Fruit fly (Drosophila melanogaster) whole organism: ENCODE results near the gene CG12661.

Experiments used
- CG8478 ChIP-seq: fragments of >200 bp; optimal IDR thresholded peaks from 2 replicates; lab custom pipeline; 2018; ENCODE audit warnings: inconsistent platforms
- Dll ChIP-seq: fragments of >200 bp; optimal IDR thresholded peaks from 2 replicates; lab custom pipeline; 2017
- EcR ChIP-seq, 2 experiments: fragments of >200 bp; optimal IDR thresholded peaks; 2 replicates each; lab custom pipeline; 2017; ENCODE audit warnings: missing biosample characterization in 2 of 2, missing genetic modification characterization in 2 of 2, missing genetic modification reagents in 2 of 2
- pan ChIP-seq: fragments of >200 bp; optimal IDR thresholded peaks from 2 replicates; lab custom pipeline; 2017
- psq ChIP-seq: fragments of >200 bp; optimal IDR thresholded peaks from 2 replicates; lab custom pipeline; 2017
- usp ChIP-seq: fragments of >200 bp; optimal IDR thresholded peaks from 2 replicates; lab custom pipeline; 2017; ENCODE audit warnings: missing biosample characterization, missing genetic modification characterization, mixed read lengths

Gene CG12661

DNA sequence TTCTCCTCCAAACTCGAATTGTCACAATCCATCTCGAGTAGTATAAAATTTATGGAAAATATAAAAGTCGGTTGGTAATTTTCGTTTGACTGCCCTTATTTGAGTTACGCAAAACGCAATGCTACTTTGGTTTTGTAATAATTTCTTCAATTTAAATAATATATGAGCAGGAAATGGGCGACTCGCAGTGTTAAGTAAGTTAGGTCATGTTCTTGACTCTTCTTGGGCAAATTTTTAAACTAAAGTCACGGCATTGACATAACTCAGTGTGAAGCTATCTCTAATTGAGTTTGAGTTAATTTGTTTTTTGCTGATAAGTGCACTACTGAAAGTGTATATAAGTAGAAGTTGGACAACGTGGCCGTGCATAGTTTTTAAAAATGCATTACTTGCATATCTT lies at the start of gene CG12661, which contains the start of gene CG43255:
CG12661 (minus strand) TSS at position 101 of the 400 bp plus-strand sequence.
CG43255 (plus strand) TSS at position 374 of the 400 bp plus-strand sequence.
- TF ChIP-seq usp (GFP tag; lab: Kevin White, UChicago), result no peak
- no peak for TF ChIP-seq psq (lab: Kevin White, UChicago)
- no peak for TF ChIP-seq EcR (GFP tag; optimal IDR thresholded peaks at IDR 0.05; lab: Kevin White, UChicago)
- no peak for TF ChIP-seq CG8478 (lab: Kevin White, UChicago)
- TF ChIP-seq Dll (lab: Kevin White, UChicago), result no peak
- no peak for TF ChIP-seq pan (lab: Kevin White, UChicago)

DNA sequence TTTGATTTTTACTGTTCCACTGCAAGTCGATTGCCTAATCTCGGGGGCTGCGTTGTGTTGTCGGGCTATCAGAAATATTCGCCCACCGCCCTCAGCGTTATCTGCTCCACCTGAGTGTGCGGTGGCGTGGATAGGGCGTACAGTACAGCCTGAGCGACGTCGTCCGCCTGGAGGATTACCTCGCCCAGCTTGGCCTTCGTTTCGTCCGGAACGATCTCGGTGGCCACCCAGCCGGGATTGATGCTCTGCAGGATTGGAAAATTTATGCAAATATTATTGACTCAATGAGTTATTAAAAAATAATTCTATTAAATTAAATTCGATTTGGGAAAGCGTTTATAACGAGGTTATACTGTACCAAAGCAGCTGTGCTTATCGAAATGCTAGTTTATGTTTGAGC lies 49.6 kb upstream of the CG12661 start:
- TF ChIP-seq psq (lab: Kevin White, UChicago) (no peak), EcR (GFP tag; optimal IDR thresholded peaks at IDR 0.05; lab: Kevin White, UChicago) (no peak), usp (GFP tag; lab: Kevin White, UChicago) (no peak), Dll (lab: Kevin White, UChicago) (no peak), pan (lab: Kevin White, UChicago) (no peak), CG8478 (lab: Kevin White, UChicago) (no peak)

DNA sequence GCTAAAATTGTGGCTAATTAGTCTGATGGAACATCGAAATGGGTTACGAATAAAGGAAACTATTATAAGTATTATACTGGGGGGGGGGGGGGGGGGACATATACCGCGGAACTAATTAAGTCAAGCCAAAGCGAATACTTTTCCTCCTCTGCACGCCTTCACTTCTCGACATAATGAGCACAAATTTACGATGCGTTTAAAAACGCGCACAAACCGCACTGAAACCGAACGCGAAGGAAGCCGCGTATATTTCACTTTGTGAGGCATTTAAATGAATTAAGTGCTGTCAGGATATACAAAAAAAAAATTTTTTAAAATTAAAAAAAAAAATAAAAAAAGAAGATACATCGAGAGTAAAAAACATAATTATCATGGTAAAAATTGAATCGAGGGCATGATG lies 34.8 kb upstream of the CG12661 start:
- TF ChIP-seq usp (GFP tag; lab: Kevin White, UChicago) (no peak), pan (lab: Kevin White, UChicago) (no peak), CG8478 (lab: Kevin White, UChicago) (no peak), EcR (GFP tag; optimal IDR thresholded peaks at IDR 0.05; lab: Kevin White, UChicago) (no peak), Dll (lab: Kevin White, UChicago) (no peak), psq (lab: Kevin White, UChicago) (no peak)

DNA sequence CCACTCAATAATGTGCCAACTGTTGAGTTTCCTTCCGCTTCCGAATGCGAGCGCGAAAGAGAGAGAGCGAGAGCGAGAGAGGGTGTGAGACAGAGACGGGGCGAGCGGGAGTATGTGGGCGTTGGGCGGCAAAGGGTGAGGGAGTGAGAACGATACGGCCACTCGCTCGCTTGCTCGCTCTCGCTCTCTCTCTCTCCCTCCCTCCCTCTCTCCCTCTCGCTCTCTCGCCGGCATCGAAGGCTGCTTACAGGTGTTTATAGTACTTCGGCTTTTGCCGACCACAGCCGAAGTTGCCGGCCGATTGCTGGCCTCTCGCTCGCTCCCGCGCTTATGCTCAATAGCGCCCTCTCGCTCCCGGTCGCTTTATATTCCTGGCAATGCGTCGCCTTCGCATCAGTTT lies 1.3 kb upstream of the CG12661 start:
- TF ChIP-seq EcR (GFP tag; optimal IDR thresholded peaks at IDR 0.05; lab: Kevin White, UChicago) (no peak), psq (lab: Kevin White, UChicago) (no peak), Dll (lab: Kevin White, UChicago) (peak; percentile 65), pan (lab: Kevin White, UChicago) (no peak), CG8478 (lab: Kevin White, UChicago) (no peak), usp (GFP tag; lab: Kevin White, UChicago) (no peak)

DNA sequence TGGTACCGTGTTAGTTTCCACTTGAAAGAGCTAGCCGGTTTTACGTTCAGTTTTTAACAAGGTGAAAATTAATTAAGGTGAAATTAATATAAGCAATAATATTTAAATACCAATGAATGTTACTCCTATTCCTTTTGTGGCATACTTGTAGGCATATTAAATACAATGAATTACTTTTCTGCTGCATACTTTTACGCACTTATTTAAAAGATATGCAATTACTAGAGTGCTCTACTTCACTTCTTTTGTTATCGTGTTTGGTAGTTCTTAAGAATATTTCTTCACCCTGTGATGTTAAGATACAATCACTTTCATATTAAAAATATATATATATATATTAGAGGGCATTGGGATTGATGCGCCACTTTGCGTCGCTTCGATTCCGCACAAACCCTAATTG lies 11.6 kb downstream of the CG12661 start:
- TF ChIP-seq psq (lab: Kevin White, UChicago), result no peak
- TF ChIP-seq pan (lab: Kevin White, UChicago), result no peak
- no peak for TF ChIP-seq CG8478 (lab: Kevin White, UChicago)
- no peak for TF ChIP-seq Dll (lab: Kevin White, UChicago)
- TF ChIP-seq usp (GFP tag; lab: Kevin White, UChicago), result no peak
- no peak for TF ChIP-seq EcR (GFP tag; optimal IDR thresholded peaks at IDR 0.05; lab: Kevin White, UChicago)

DNA sequence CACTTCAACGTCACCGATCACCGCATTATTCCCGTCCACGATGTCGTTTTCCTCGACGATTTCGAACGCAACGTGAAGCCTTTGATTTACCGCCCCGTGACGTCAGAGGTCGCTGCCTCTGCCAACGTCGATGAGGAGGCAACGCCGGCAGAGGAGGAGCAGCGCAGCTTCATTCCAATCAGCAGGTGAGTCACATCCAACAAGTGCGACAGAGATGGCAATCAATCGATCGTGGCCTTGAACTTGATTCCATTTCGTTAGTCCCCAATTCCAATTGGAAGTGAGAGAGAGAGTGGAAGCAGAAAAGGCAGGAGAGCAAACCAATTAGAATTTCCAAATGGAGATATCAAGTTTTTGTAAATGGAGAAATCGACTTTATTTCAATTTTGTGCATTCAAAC lies 15.3 kb downstream of the CG12661 start:
- TF ChIP-seq Dll (lab: Kevin White, UChicago) (no peak), psq (lab: Kevin White, UChicago) (no peak), CG8478 (lab: Kevin White, UChicago) (no peak), usp (GFP tag; lab: Kevin White, UChicago) (no peak), pan (lab: Kevin White, UChicago) (no peak), EcR (GFP tag; optimal IDR thresholded peaks at IDR 0.05; lab: Kevin White, UChicago) (no peak)

DNA sequence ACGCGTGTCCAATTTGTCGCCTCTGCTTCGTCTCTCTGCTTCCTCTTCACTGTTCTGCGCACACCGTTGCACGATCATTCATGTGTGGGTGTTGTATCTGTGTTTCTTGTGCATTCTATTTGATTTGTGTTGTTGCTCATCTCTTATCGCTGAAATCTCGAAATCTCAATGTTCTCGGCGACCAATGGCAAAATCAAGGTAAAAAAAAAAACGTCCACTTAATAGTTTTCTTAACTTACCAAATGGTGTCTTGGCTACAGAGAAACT lies 16.0 kb downstream of the CG12661 start:
- TF ChIP-seq pan (lab: Kevin White, UChicago) (no peak), psq (lab: Kevin White, UChicago) (no peak), CG8478 (lab: Kevin White, UChicago) (no peak), Dll (lab: Kevin White, UChicago) (no peak), usp (GFP tag; lab: Kevin White, UChicago) (no peak)

DNA sequence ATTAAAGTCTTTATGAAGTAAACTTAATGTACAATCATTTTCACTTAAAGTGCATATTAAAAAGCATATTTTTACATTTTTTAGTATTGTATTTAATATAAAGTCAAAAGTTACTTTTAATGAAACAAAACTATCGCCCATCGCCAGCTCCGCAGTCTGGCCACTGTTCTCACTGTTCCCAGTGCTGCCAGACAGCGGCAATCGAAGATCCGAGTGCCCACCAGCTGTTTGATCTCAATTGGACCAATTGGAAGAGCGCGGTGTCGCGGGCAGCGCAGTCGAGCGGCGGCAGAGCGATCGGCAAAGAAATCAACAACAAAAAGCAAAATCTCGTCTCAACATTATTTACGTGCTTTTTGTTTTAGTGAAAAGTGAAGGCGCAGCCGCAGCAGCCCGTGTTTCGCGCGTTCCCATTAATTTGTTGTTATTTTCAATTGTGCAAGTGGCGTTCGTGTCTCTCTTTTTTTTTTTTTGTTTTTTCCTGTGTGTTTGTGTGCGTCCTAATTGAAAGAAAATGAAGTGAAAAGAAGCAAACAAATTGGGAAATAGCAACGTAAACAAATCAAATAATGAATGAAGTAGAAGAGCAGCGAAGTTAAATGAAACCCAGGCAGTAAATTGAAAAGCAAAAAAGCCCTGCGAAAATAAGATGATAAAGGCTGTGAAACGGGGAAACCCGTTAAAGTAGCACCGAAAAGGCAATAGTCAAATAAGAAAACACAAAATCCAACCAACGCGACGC lies 16.5 kb downstream of the CG12661 start, which contains the start of gene rdgA:
rdgA (plus strand) TSS at position 264 of the 742 bp plus-strand sequence.
- no peak for TF ChIP-seq Dll (lab: Kevin White, UChicago)
- no peak for TF ChIP-seq pan (lab: Kevin White, UChicago)
- no peak for TF ChIP-seq usp (GFP tag; lab: Kevin White, UChicago)
- no peak for TF ChIP-seq psq (lab: Kevin White, UChicago)

DNA sequence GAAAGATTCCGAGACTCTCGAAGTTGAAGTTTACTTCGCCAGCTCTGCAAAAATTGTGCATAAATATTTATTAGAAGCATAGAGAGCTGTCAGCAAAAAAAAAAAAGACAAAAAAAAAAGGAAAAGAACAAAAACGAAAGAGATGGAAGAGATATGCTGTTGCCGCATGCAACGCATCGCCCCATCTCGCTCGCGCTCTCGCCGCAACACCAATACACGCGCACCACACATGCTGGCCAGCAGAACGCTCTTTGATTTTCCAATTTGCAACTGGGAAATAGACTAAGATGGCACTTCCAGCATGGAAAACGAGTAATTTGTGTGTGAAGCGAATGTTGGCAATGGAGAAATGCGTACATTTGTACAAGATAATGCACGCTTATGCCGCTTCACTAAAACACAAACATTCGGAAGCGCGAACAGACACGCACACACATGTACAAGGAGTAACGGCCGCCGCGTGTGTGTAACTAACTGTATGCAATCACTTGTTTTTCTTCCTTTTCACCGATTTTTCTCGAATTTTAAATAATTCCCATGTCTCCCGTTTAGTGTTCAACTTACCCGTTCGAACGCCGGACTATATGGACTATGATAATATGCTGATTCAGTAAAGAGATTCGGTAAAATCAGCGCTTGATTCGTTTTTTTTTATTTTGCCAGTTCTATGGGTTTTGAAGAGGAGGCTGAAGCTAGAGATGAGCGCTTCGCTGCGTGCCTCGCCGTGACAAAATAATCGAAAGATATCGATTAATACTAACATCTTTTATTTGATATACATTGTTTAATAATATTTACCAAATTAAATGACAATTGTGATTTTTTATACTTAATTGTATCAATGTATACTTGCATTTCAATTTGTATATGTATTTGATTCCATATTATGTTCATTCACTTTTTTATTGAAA lies 17.7 kb downstream of the CG12661 start:
- peak; percentile 69 for TF ChIP-seq CG8478 (lab: Kevin White, UChicago)
- no peak for TF ChIP-seq EcR (GFP tag; optimal IDR thresholded peaks at IDR 0.05; lab: Kevin White, UChicago)

DNA sequence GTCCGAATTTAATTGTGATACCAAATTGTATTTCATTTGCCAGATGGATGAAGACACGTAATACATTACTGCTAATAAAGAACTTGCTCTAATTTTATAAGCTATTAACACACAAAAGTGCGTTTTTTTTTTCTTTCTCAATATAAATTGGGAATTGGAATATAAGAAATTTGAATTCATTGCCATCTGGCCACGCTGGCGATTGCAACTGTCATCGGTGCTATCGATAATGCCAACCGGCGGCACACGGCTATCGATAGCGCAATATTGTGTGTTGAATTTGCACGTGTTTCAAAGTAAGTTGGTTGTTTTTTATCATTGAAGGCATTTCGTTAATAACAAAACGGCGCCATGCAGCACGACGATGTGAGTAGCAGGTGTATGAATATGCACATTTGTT lies 22.0 kb downstream of the CG12661 start, which contains the start of gene Rbm13:
Rbm13 (plus strand) TSS at position 253 of the 400 bp plus-strand sequence.
- no peak for TF ChIP-seq CG8478 (lab: Kevin White, UChicago)
- TF ChIP-seq pan (lab: Kevin White, UChicago), result no peak
- no peak for TF ChIP-seq psq (lab: Kevin White, UChicago)
- no peak for TF ChIP-seq Dll (lab: Kevin White, UChicago)
- no peak for TF ChIP-seq EcR (GFP tag; optimal IDR thresholded peaks at IDR 0.05; lab: Kevin White, UChicago)
- TF ChIP-seq usp (GFP tag; lab: Kevin White, UChicago), result no peak

DNA sequence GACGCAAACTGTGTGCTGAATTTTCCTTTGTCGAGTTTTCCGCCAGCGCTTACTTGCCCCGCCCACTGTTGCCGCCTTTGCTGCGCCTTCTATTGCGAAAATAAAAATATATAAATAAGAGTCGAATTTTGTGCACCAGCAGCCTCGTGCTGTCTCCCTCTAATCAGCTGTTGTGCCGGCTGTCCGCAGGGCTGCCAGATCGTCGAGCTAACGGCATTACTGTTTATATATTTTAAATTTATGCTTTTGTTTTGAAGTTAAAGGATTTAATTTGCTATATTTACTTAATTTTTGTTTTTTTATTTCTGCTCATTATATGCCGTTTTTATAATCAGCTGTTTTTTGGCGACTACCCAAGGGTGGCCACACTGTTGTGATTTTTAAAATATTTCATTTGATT lies 23.4 kb downstream of the CG12661 start, which contains the start of gene Uros1:
Uros1 (minus strand) TSS at position 171 of the 400 bp plus-strand sequence.
- TF ChIP-seq psq (lab: Kevin White, UChicago) (no peak), pan (lab: Kevin White, UChicago) (no peak), EcR (GFP tag; optimal IDR thresholded peaks at IDR 0.05; lab: Kevin White, UChicago) (no peak), usp (GFP tag; lab: Kevin White, UChicago) (no peak), Dll (lab: Kevin White, UChicago) (no peak), CG8478 (lab: Kevin White, UChicago) (no peak)
